Worm (Caenorhabditis elegans): ENCODE results near the gene C38C5.1.

DNA sequence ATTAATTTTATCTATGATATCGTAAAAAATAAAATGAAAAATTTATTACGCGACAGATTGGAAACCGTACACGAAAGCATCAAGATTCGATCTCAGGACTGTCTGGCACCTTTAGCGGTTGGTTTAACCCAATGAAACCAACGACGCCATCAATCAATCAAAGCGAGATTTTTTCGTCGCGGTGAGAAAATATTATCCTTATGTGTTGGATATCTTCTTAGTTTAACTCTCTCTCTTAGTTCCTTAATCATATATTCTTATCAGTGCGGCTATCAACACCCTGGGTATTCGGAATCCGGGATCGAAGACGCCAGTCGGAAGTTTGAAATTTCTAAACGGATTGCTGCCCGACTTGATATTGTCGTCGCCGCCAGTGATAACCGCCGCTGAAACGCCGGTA is 47.2 kb downstream of the C38C5.1 start:
- TF ChIP-seq unc-39 (tag; optimal IDR thresholded peaks at IDR 0.05) (no peak), mdl-1 (tag; optimal IDR thresholded peaks at IDR 0.05) (no peak), nhr-12 (tag; optimal IDR thresholded peaks at IDR 0.05) (no peak), pha-4 (tag; optimal IDR thresholded peaks at IDR 0.05) (no peak), pqm-1 (tag; optimal IDR thresholded peaks at IDR 0.05) (no peak), nhr-11 (tag; optimal IDR thresholded peaks at IDR 0.05) (no peak), nhr-43 (tag; optimal IDR thresholded peaks at IDR 0.05; ENCODE audit: poor library complexity, severe bottlenecking) (peak; percentile 45), nhr-237 (tag; optimal IDR thresholded peaks at IDR 0.05) (no peak), nhr-28 (tag; optimal IDR thresholded peaks at IDR 0.05) (no peak), aly-2 (tag; optimal IDR thresholded peaks at IDR 0.05) (no peak)

Measured in whole organism, L3 larva.